Worm (Caenorhabditis elegans) whole organism, L3 larva: ENCODE measurements around the gene str-188.

Experiments used
- R02D3.7 ChIP-seq: fragments of 150-350 bp; optimal IDR thresholded peaks from 2 replicates; lab custom pipeline; 2014; ENCODE audit warnings: missing biosample characterization, missing genetic modification characterization
- ZK546.5 ChIP-seq: sonication (generic microtip); optimal IDR thresholded peaks from 2 replicates; lab custom pipeline; 2017; ENCODE audit warnings: missing biosample characterization, missing genetic modification characterization
- aly-2 ChIP-seq: fragments of 150-350 bp; optimal IDR thresholded peaks from 2 replicates; lab custom pipeline; 2014; ENCODE audit warnings: missing biosample characterization, missing genetic modification characterization
- ama-1 ChIP-seq: fragments of 150-350 bp; optimal IDR thresholded peaks from 2 replicates; lab custom pipeline; 2018
- ceh-16 ChIP-seq: sonication (generic microtip); optimal IDR thresholded peaks from 2 replicates; lab custom pipeline; 2017; ENCODE audit warnings: missing biosample characterization, missing genetic modification characterization
- ceh-28 ChIP-seq: fragments of 150-350 bp; optimal IDR thresholded peaks from 2 replicates; lab custom pipeline; 2014; ENCODE audit warnings: missing biosample characterization, missing genetic modification reagents, missing genetic modification characterization
- ceh-82 ChIP-seq: fragments of 150-350 bp; optimal IDR thresholded peaks from 2 replicates; lab custom pipeline; 2014; ENCODE audit warnings: missing biosample characterization, missing genetic modification characterization
- ceh-9 ChIP-seq: sonication (generic microtip); optimal IDR thresholded peaks from 2 replicates; lab custom pipeline; 2018; ENCODE audit warnings: missing biosample characterization, missing genetic modification characterization
- daf-12 ChIP-seq: fragments of 150-350 bp; optimal IDR thresholded peaks from 2 replicates; lab custom pipeline; 2014; ENCODE audit warnings: missing biosample characterization, missing genetic modification reagents, missing genetic modification characterization
- egl-27 ChIP-seq: sonication (generic microtip); optimal IDR thresholded peaks from 4 replicates; lab custom pipeline; 2017; ENCODE audit warnings: missing biosample characterization, missing genetic modification reagents, missing genetic modification characterization
- egl-5 ChIP-seq: fragments of 150-350 bp; optimal IDR thresholded peaks from 2 replicates; lab custom pipeline; 2017; ENCODE audit warnings: missing biosample characterization, missing genetic modification reagents, missing genetic modification characterization, inconsistent platforms
- elt-1 ChIP-seq: fragments of 150-350 bp; optimal IDR thresholded peaks from 2 replicates; lab custom pipeline; 2014; ENCODE audit warnings: missing biosample characterization, missing genetic modification characterization
- elt-2 ChIP-seq: sonication (generic microtip); optimal IDR thresholded peaks from 2 replicates; lab custom pipeline; 2016; ENCODE audit warnings: missing genetic modification reagents, mild to moderate bottlenecking, missing genetic modification characterization, missing compliant biosample characterization
- elt-3 ChIP-seq, 3 experiments: fragments of 150-350 bp in 1 of 3; sonication (generic microtip) in 2 of 3; optimal IDR thresholded peaks; 2 replicates in 2 of 3; 4 replicates in 1 of 3; lab custom pipeline; 2014 to 2017; ENCODE audit warnings: missing biosample characterization in 3 of 3, missing genetic modification characterization in 3 of 3
- eor-1 ChIP-seq, 2 experiments: fragments of 150-350 bp; optimal IDR thresholded peaks; 2 replicates each; lab custom pipeline; 2014 to 2018; ENCODE audit warnings: missing biosample characterization in 2 of 2, missing genetic modification characterization in 2 of 2
- fkh-10 ChIP-seq: sonication (generic microtip); optimal IDR thresholded peaks from 2 replicates; lab custom pipeline; 2017; ENCODE audit warnings: missing biosample characterization, missing genetic modification reagents, missing genetic modification characterization
- fkh-2 ChIP-seq: fragments of 150-350 bp; optimal IDR thresholded peaks from 2 replicates; lab custom pipeline; 2014; ENCODE audit warnings: missing biosample characterization, missing genetic modification reagents, missing genetic modification characterization
- fos-1 ChIP-seq: fragments of 150-350 bp; optimal IDR thresholded peaks from 2 replicates; lab custom pipeline; 2014; ENCODE audit warnings: missing biosample characterization, missing genetic modification characterization
- hmg-11 ChIP-seq: sonication (generic microtip); optimal IDR thresholded peaks from 2 replicates; lab custom pipeline; 2016; ENCODE audit warnings: missing genetic modification characterization, missing compliant biosample characterization
- jun-1 ChIP-seq: fragments of 150-350 bp; optimal IDR thresholded peaks from 2 replicates; lab custom pipeline; 2014; ENCODE audit warnings: missing biosample characterization, missing genetic modification reagents, missing genetic modification characterization
- lin-15B ChIP-seq: fragments of 150-350 bp; optimal IDR thresholded peaks from 2 replicates; lab custom pipeline; 2014; ENCODE audit warnings: missing biosample characterization, missing genetic modification characterization
- lin-39 ChIP-seq: fragments of 150-350 bp; optimal IDR thresholded peaks from 2 replicates; lab custom pipeline; 2018; ENCODE audit warnings: missing biosample characterization, missing genetic modification reagents, missing genetic modification characterization
- lsy-12 ChIP-seq: sonication (generic microtip); optimal IDR thresholded peaks from 2 replicates; lab custom pipeline; 2016; ENCODE audit warnings: mild to moderate bottlenecking, missing genetic modification characterization, missing compliant biosample characterization
- mdl-1 ChIP-seq: fragments of 150-350 bp; optimal IDR thresholded peaks from 2 replicates; lab custom pipeline; 2014; ENCODE audit warnings: missing biosample characterization, missing genetic modification characterization
- mml-1 ChIP-seq: fragments of 150-350 bp; sonication (generic microtip); optimal IDR thresholded peaks from 3 replicates; lab custom pipeline; 2014; ENCODE audit warnings: missing biosample characterization, missing genetic modification characterization
- nfya-1 ChIP-seq: sonication (generic microtip); optimal IDR thresholded peaks from 2 replicates; lab custom pipeline; 2017; ENCODE audit warnings: missing genetic modification characterization, mild to moderate bottlenecking, missing compliant biosample characterization, antibody characterized with exemption, moderate library complexity; ENCODE audit not compliant: insufficient read depth
- nhr-11 ChIP-seq: fragments of 150-350 bp; optimal IDR thresholded peaks from 2 replicates; lab custom pipeline; 2014; ENCODE audit warnings: missing biosample characterization, missing genetic modification characterization
- nhr-12 ChIP-seq: fragments of 150-350 bp; optimal IDR thresholded peaks from 2 replicates; lab custom pipeline; 2014; ENCODE audit warnings: missing biosample characterization, missing genetic modification characterization
- nhr-23 ChIP-seq: fragments of 150-350 bp; optimal IDR thresholded peaks from 2 replicates; lab custom pipeline; 2014; ENCODE audit warnings: missing biosample characterization, missing genetic modification reagents, missing genetic modification characterization
- nhr-237 ChIP-seq: fragments of 150-350 bp; optimal IDR thresholded peaks from 2 replicates; lab custom pipeline; 2014; ENCODE audit warnings: missing biosample characterization, missing genetic modification characterization
- nhr-25 ChIP-seq: sonication (generic microtip); optimal IDR thresholded peaks from 2 replicates; lab custom pipeline; 2017; ENCODE audit warnings: missing biosample characterization, missing genetic modification characterization
- nhr-28 ChIP-seq: fragments of 150-350 bp; optimal IDR thresholded peaks from 2 replicates; lab custom pipeline; 2014; ENCODE audit warnings: missing biosample characterization, missing genetic modification characterization
- nhr-43 ChIP-seq: sonication (generic microtip); optimal IDR thresholded peaks from 2 replicates; lab custom pipeline; 2016; ENCODE audit warnings: mild to moderate bottlenecking, missing genetic modification characterization, missing compliant biosample characterization; ENCODE audit not compliant: poor library complexity, severe bottlenecking
- nhr-67 ChIP-seq: fragments of 150-350 bp; optimal IDR thresholded peaks from 2 replicates; lab custom pipeline; 2014; ENCODE audit warnings: missing biosample characterization, missing genetic modification characterization
- nhr-76 ChIP-seq: fragments of 150-350 bp; sonication (generic microtip); optimal IDR thresholded peaks from 5 replicates; lab custom pipeline; 2014; ENCODE audit warnings: missing biosample characterization, missing genetic modification characterization
- nhr-77 ChIP-seq: fragments of 150-350 bp; optimal IDR thresholded peaks from 2 replicates; lab custom pipeline; 2014; ENCODE audit warnings: missing biosample characterization, missing genetic modification characterization
- pha-4 ChIP-seq: fragments of 150-350 bp; optimal IDR thresholded peaks from 2 replicates; lab custom pipeline; 2014; ENCODE audit warnings: missing biosample characterization, missing genetic modification reagents, missing genetic modification characterization
- pqm-1 ChIP-seq: fragments of 150-350 bp; optimal IDR thresholded peaks from 2 replicates; lab custom pipeline; 2017; ENCODE audit warnings: missing biosample characterization, missing genetic modification characterization, inconsistent platforms
- sea-2 ChIP-seq: fragments of 150-350 bp; sonication (generic microtip); optimal IDR thresholded peaks from 4 replicates; lab custom pipeline; 2014; ENCODE audit warnings: missing biosample characterization, missing genetic modification reagents, missing genetic modification characterization
- skn-1 ChIP-seq: fragments of 150-350 bp; optimal IDR thresholded peaks from 2 replicates; lab custom pipeline; 2014; ENCODE audit warnings: missing biosample characterization, missing genetic modification characterization
- snpc-4 ChIP-seq: fragments of 150-350 bp; optimal IDR thresholded peaks from 2 replicates; lab custom pipeline; 2014; ENCODE audit warnings: missing biosample characterization, missing genetic modification characterization
- tbx-2 ChIP-seq: sonication (generic microtip); optimal IDR thresholded peaks from 2 replicates; lab custom pipeline; 2016; ENCODE audit warnings: mild to moderate bottlenecking, missing genetic modification characterization, missing compliant biosample characterization
- unc-39 ChIP-seq: sonication (generic microtip); optimal IDR thresholded peaks from 4 replicates; lab custom pipeline; 2017; ENCODE audit warnings: missing biosample characterization, missing genetic modification characterization
- unc-62 ChIP-seq: fragments of 150-350 bp; sonication (generic microtip); optimal IDR thresholded peaks from 4 replicates; lab custom pipeline; 2014; ENCODE audit warnings: missing biosample characterization, missing genetic modification reagents, missing genetic modification characterization
- zag-1 ChIP-seq: fragments of 150-350 bp; optimal IDR thresholded peaks from 2 replicates; lab custom pipeline; 2014; ENCODE audit warnings: missing biosample characterization, missing genetic modification characterization
- ztf-11 ChIP-seq: fragments of 150-350 bp; optimal IDR thresholded peaks from 2 replicates; lab custom pipeline; 2014; ENCODE audit warnings: missing biosample characterization, missing genetic modification characterization
- ztf-4 ChIP-seq: fragments of 150-350 bp; optimal IDR thresholded peaks from 2 replicates; lab custom pipeline; 2014; ENCODE audit warnings: missing biosample characterization, missing genetic modification characterization

Gene str-188

DNA sequence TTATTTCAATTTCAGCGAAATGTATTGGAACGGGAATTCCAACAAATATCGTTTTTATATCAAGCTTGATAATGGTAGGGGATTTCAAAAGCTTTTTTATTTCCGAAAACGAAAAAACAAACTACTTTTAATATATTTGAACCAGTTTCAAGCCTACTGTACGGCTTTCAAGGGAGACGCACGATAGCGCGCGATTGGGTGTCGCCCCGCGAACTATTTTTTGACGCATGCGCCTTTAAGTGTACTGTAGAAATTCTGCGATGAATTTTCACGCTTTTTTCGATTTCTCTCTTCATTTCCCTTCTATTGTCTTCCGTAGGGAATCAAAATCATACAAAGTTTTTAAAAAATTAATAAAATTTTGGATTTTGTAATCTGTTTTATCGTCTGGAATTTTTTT lies 12.9 kb upstream of the str-188 start:
- TF ChIP-seq snpc-4 (no peak), daf-12 (no peak), nhr-11 (tag; lab: Kevin White, UChicago) (no peak), fos-1 (no peak), ztf-11 (tag; lab: Kevin White, UChicago) (no peak), nfya-1 (tag; lab: Kevin White, UChicago) (no peak), nhr-25 (tag; lab: Kevin White, UChicago) (no peak), ZK546.5 (tag; lab: Kevin White, UChicago) (no peak), lin-15B (tag; lab: Kevin White, UChicago) (no peak), ceh-16 (no peak), eor-1 (tag; optimal IDR thresholded peaks at IDR 0.05; lab: Kevin White, UChicago) (no peak), nhr-12 (no peak), elt-2 (tag; lab: Kevin White, UChicago) (no peak), lsy-12 (no peak)

DNA sequence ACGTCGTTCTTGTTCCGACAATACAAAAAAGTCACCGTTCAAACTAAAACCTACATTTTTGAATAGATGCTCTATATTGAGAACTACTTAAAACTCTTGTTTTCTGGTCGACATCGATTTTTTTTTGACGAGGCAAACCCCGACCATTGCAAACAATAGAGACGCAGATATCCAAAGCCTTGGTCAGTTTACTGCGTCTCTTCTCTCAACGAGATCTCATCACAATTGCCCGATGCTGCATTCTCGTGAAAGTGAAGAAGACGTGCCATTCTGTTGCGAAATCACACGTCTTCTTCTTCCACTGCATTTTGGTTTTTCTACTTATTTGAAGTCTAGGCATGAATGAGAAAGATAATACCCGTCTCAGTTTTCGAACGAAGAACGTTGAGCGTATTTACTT lies 12.1 kb upstream of the str-188 start:
- TF ChIP-seq ceh-16 = no peak
- TF ChIP-seq nhr-76 (tag; lab: Kevin White, UChicago) = no peak
- no peak for TF ChIP-seq lsy-12
- TF ChIP-seq ztf-4 (tag; lab: Kevin White, UChicago) = no peak
- peak; percentile 64 for TF ChIP-seq nfya-1 (tag; lab: Kevin White, UChicago)
- no peak for TF ChIP-seq eor-1 (tag; optimal IDR thresholded peaks at IDR 0.05; lab: Kevin White, UChicago)
- no peak for TF ChIP-seq zag-1 (tag; lab: Kevin White, UChicago)
- peak; percentile 80 for TF ChIP-seq lin-39 (tag; lab: Kevin White, UChicago)
- TF ChIP-seq fkh-10 (GFP tag; lab: Kevin White, UChicago) = no peak
- no peak for TF ChIP-seq nhr-23
- TF ChIP-seq hmg-11 (tag; lab: Kevin White, UChicago) = peak; percentile 52
- no peak for TF ChIP-seq nhr-237 (tag; lab: Kevin White, UChicago)
- no peak for TF ChIP-seq sea-2 (GFP tag; lab: Kevin White, UChicago)
- no peak for TF ChIP-seq nhr-67 (tag; lab: Kevin White, UChicago)
- peak; percentile 65 for TF ChIP-seq nhr-25 (tag; lab: Kevin White, UChicago)
- TF ChIP-seq snpc-4 = peak; percentile 7
- no peak for TF ChIP-seq mdl-1 (tag; lab: Kevin White, UChicago)
- no peak for TF ChIP-seq mml-1 (tag; lab: Kevin White, UChicago)
- TF ChIP-seq unc-39 = no peak
- TF ChIP-seq fos-1 = no peak
- TF ChIP-seq fkh-2 (tag; lab: Kevin White, UChicago) = no peak
- peak; percentile 32 for TF ChIP-seq lin-15B (tag; lab: Kevin White, UChicago)
- no peak for TF ChIP-seq nhr-28 (tag; lab: Kevin White, UChicago)
- TF ChIP-seq ztf-11 (tag; lab: Kevin White, UChicago) = no peak
- no peak for TF ChIP-seq R02D3.7
- TF ChIP-seq egl-27 (tag; lab: Kevin White, UChicago) = no peak
- TF ChIP-seq pqm-1 (tag; lab: Kevin White, UChicago) = no peak
- no peak for TF ChIP-seq ceh-9 (tag; lab: Kevin White, UChicago)
- TF ChIP-seq ceh-28 (tag; lab: Kevin White, UChicago) = peak; percentile 70
- peak; percentile 24 for TF ChIP-seq ama-1
- no peak for TF ChIP-seq nhr-43 (tag; lab: Kevin White, UChicago)
- peak; percentile 13 for TF ChIP-seq elt-1 (tag; lab: Kevin White, UChicago)
- TF ChIP-seq elt-2 (tag; lab: Kevin White, UChicago) = no peak
- no peak for TF ChIP-seq ceh-82
- TF ChIP-seq ZK546.5 (tag; lab: Kevin White, UChicago) = no peak
- no peak for TF ChIP-seq tbx-2 (tag; lab: Kevin White, UChicago)
- no peak for TF ChIP-seq jun-1 (tag; lab: Kevin White, UChicago)
- TF ChIP-seq egl-5 (tag; lab: Kevin White, UChicago) = peak; percentile 59
- no peak for TF ChIP-seq elt-3 (tag; optimal IDR thresholded peaks at IDR 0.05; lab: Kevin White, UChicago)
- no peak for TF ChIP-seq nhr-77 (tag; lab: Kevin White, UChicago)
- no peak for TF ChIP-seq daf-12
- TF ChIP-seq nhr-12 = no peak
- peak; percentile 48 for TF ChIP-seq pha-4 (tag; lab: Kevin White, UChicago)
- no peak for TF ChIP-seq nhr-11 (tag; lab: Kevin White, UChicago)
- no peak for TF ChIP-seq aly-2
- no peak for TF ChIP-seq unc-62
- TF ChIP-seq skn-1 (tag; lab: Kevin White, UChicago) = peak; percentile 62
